Worm (Caenorhabditis elegans) whole organism, L4 larva: ENCODE data around the gene F41E6.5.

Source experiments
- F10B5.3 ChIP-seq: sonication (generic microtip); optimal IDR thresholded peaks from 2 replicates; lab custom pipeline; 2016; ENCODE audit warnings: mild to moderate bottlenecking, missing genetic modification characterization, missing compliant biosample characterization
- F37D6.2 ChIP-seq: sonication (generic microtip); optimal IDR thresholded peaks from 2 replicates; lab custom pipeline; 2016; ENCODE audit warnings: mild to moderate bottlenecking, missing genetic modification characterization, missing compliant biosample characterization
- F49E8.2 ChIP-seq: sonication (generic microtip); optimal IDR thresholded peaks from 2 replicates; lab custom pipeline; 2016; ENCODE audit warnings: missing compliant biosample characterization, mild to moderate bottlenecking, missing genetic modification characterization, borderline replicate concordance
- T20F7.1 ChIP-seq: fragments of 200-800 bp; sonication (Bioruptor generic); optimal IDR thresholded peaks from 2 replicates; lab custom pipeline; 2018; ENCODE audit warnings: mild to moderate bottlenecking, missing genetic modification characterization, missing compliant biosample characterization
- Y105C5A.15 ChIP-seq: fragments of 200-800 bp; sonication (Bioruptor generic); IDR thresholded peaks from 2 replicates; pipeline ENCODE4 v1.3.6; 2022; ENCODE audit warnings: missing genetic modification characterization, missing compliant biosample characterization
- Y5F2A.4 ChIP-seq: fragments of 200-800 bp; sonication (Bioruptor generic); optimal IDR thresholded peaks from 2 replicates; lab custom pipeline; 2018; ENCODE audit warnings: mild to moderate bottlenecking, missing genetic modification characterization, missing compliant biosample characterization
- ZK337.2 ChIP-seq: fragments of 200-800 bp; sonication (Bioruptor generic); IDR thresholded peaks from 2 replicates; pipeline ENCODE4 v1.3.6; 2022; ENCODE audit warnings: missing genetic modification reagents, missing genetic modification characterization, missing compliant biosample characterization
- ama-1 ChIP-seq: fragments of 150-350 bp; optimal IDR thresholded peaks from 2 replicates; lab custom pipeline; 2014; ENCODE audit warnings: inconsistent platforms, mixed read lengths
- arid-1 ChIP-seq: fragments of 200-800 bp; sonication (Bioruptor generic); conservative IDR thresholded peaks from 2 replicates; pipeline ENCODE4 v1.3.6; 2022; ENCODE audit warnings: missing genetic modification reagents, missing genetic modification characterization, missing compliant biosample characterization
- ceh-62 ChIP-seq: sonication (generic microtip); optimal IDR thresholded peaks from 2 replicates; lab custom pipeline; 2017; ENCODE audit warnings: missing biosample characterization, missing genetic modification characterization
- ceh-82 ChIP-seq: sonication (generic microtip); optimal IDR thresholded peaks from 2 replicates; lab custom pipeline; 2017; ENCODE audit warnings: missing biosample characterization, missing genetic modification characterization
- ctbp-1 ChIP-seq: fragments of 200-800 bp; sonication (Bioruptor generic); IDR thresholded peaks from 2 replicates; pipeline ENCODE4 v1.3.6; 2022; ENCODE audit warnings: missing genetic modification reagents, missing genetic modification characterization, missing compliant biosample characterization
- daf-12 ChIP-seq: fragments of 150-350 bp; optimal IDR thresholded peaks from 2 replicates; lab custom pipeline; 2014; ENCODE audit warnings: missing biosample characterization, missing genetic modification reagents, missing genetic modification characterization
- daf-19 ChIP-seq: fragments of 200-800 bp; sonication (Bioruptor generic); conservative IDR thresholded peaks from 2 replicates; pipeline ENCODE4 v1.3.6; 2022; ENCODE audit warnings: missing genetic modification characterization, missing compliant biosample characterization
- dmd-6 ChIP-seq: fragments of 200-800 bp; sonication (Bioruptor generic); IDR thresholded peaks from 2 replicates; pipeline ENCODE4 v1.3.6; 2022; ENCODE audit warnings: missing genetic modification reagents, missing genetic modification characterization, missing compliant biosample characterization
- dmd-8 ChIP-seq: fragments of 200-800 bp; sonication (Bioruptor generic); IDR thresholded peaks from 2 replicates; pipeline ENCODE4 v1.3.6; 2022; ENCODE audit warnings: missing genetic modification characterization, missing compliant biosample characterization
- dpl-1 ChIP-seq: fragments of 150-350 bp; optimal IDR thresholded peaks from 2 replicates; lab custom pipeline; 2014; ENCODE audit warnings: missing biosample characterization, missing genetic modification reagents, missing genetic modification characterization
- duxl-1 ChIP-seq: sonication (generic microtip); optimal IDR thresholded peaks from 2 replicates; lab custom pipeline; 2016; ENCODE audit warnings: mild to moderate bottlenecking, missing genetic modification characterization, moderate library complexity, missing compliant biosample characterization; ENCODE audit not compliant: poor library complexity
- dve-1 ChIP-seq: sonication (generic microtip); optimal IDR thresholded peaks from 2 replicates; lab custom pipeline; 2017; ENCODE audit warnings: antibody characterized with exemption, mild to moderate bottlenecking, missing genetic modification characterization, missing compliant biosample characterization; ENCODE audit not compliant: insufficient read depth
- hlh-11 ChIP-seq: fragments of 200-800 bp; sonication (Bioruptor generic); optimal IDR thresholded peaks from 2 replicates; lab custom pipeline; 2018; ENCODE audit warnings: mild to moderate bottlenecking, missing genetic modification characterization, missing compliant biosample characterization
- hmg-1.1 ChIP-seq: fragments of 200-800 bp; sonication (Bioruptor generic); IDR thresholded peaks from 2 replicates; pipeline ENCODE4 v1.3.6; 2022; ENCODE audit warnings: missing genetic modification reagents, missing genetic modification characterization, missing compliant biosample characterization
- lin-38 ChIP-seq: fragments of 200-800 bp; sonication (Bioruptor generic); IDR thresholded peaks from 2 replicates; pipeline ENCODE4 v1.3.6; 2022; ENCODE audit warnings: missing genetic modification reagents, missing genetic modification characterization, missing compliant biosample characterization
- lin-39 ChIP-seq: fragments of 150-350 bp; optimal IDR thresholded peaks from 2 replicates; lab custom pipeline; 2014; ENCODE audit warnings: missing biosample characterization, missing genetic modification reagents, missing genetic modification characterization
- lsy-2 ChIP-seq, 2 experiments: fragments of 150-350 bp in 1 of 2; sonication (generic microtip) in 1 of 2; optimal IDR thresholded peaks; 2 replicates each; lab custom pipeline; 2014 to 2017; ENCODE audit warnings: missing biosample characterization in 2 of 2, missing genetic modification characterization in 2 of 2
- madf-5 ChIP-seq, 2 experiments: fragments of 200-800 bp; sonication (Bioruptor generic); IDR thresholded peaks; 2 replicates each; pipeline ENCODE4 v1.3.6; 2022; ENCODE audit warnings: missing compliant biosample characterization in 2 of 2, missing genetic modification characterization in 2 of 2
- madf-9 ChIP-seq: fragments of 200-800 bp; sonication (Bioruptor generic); conservative IDR thresholded peaks from 2 replicates; pipeline ENCODE4 v1.3.6; 2022; ENCODE audit warnings: missing genetic modification reagents, missing genetic modification characterization, missing compliant biosample characterization
- mes-2 ChIP-seq: sonication (generic microtip); optimal IDR thresholded peaks from 2 replicates; lab custom pipeline; 2016; ENCODE audit warnings: missing genotype, mild to moderate bottlenecking, missing genetic modification characterization, missing compliant biosample characterization; ENCODE audit not compliant: poor library complexity, severe bottlenecking
- nhr-102 ChIP-seq: sonication (generic microtip); optimal IDR thresholded peaks from 2 replicates; lab custom pipeline; 2016; ENCODE audit warnings: mild to moderate bottlenecking, missing genetic modification characterization, moderate library complexity, missing compliant biosample characterization
- nhr-6 ChIP-seq: fragments of 150-350 bp; optimal IDR thresholded peaks from 2 replicates; lab custom pipeline; 2014; ENCODE audit warnings: missing biosample characterization, missing genetic modification characterization
- pqm-1 ChIP-seq: sonication (generic microtip); optimal IDR thresholded peaks from 2 replicates; lab custom pipeline; 2017; ENCODE audit warnings: missing biosample characterization, missing genetic modification characterization
- set-16 ChIP-seq: fragments of 200-800 bp; sonication (Bioruptor generic); IDR thresholded peaks from 2 replicates; pipeline ENCODE4 v1.3.6; 2022; ENCODE audit warnings: missing genetic modification reagents, missing genetic modification characterization, missing compliant biosample characterization
- snpc-1.2 ChIP-seq: fragments of 200-800 bp; sonication (Bioruptor generic); IDR thresholded peaks from 2 replicates; pipeline ENCODE4 v1.3.6; 2022; ENCODE audit warnings: missing genetic modification reagents, missing genetic modification characterization, missing compliant biosample characterization
- snpc-4 ChIP-seq: fragments of 150-350 bp; optimal IDR thresholded peaks from 2 replicates; lab custom pipeline; 2014; ENCODE audit warnings: missing biosample characterization, missing genetic modification characterization
- tag-97 ChIP-seq: fragments of 200-800 bp; sonication (Bioruptor generic); IDR thresholded peaks from 2 replicates; pipeline ENCODE4 v1.3.6; 2022; ENCODE audit warnings: missing genetic modification characterization, missing compliant biosample characterization
- tra-1 ChIP-seq: fragments of 200-800 bp; sonication (Bioruptor generic); IDR thresholded peaks from 2 replicates; pipeline ENCODE4 v1.3.6; 2022; ENCODE audit warnings: missing genetic modification reagents, missing genetic modification characterization, missing compliant biosample characterization
- unc-39 ChIP-seq: sonication (generic microtip); optimal IDR thresholded peaks from 2 replicates; lab custom pipeline; 2017; ENCODE audit warnings: missing biosample characterization, missing genetic modification characterization
- unc-62 ChIP-seq, 3 experiments: fragments of 150-350 bp in 1 of 3; sonication (generic microtip); optimal IDR thresholded peaks in 2 of 3; peaks in 1 of 3; 1 replicate in 1 of 3; 2 replicates in 2 of 3; lab custom pipeline; 2014 to 2017; ENCODE audit warnings: missing biosample characterization in 3 of 3, missing genetic modification characterization in 3 of 3, missing genetic modification reagents in 3 of 3, missing genotype in 1 of 3
- vab-7 ChIP-seq: fragments of 200-800 bp; sonication (Bioruptor generic); IDR thresholded peaks from 2 replicates; pipeline ENCODE4 v1.3.6; 2022; ENCODE audit warnings: missing genetic modification reagents, missing genetic modification characterization, missing compliant biosample characterization
- zag-1 ChIP-seq: fragments of 150-350 bp; optimal IDR thresholded peaks from 2 replicates; lab custom pipeline; 2014; ENCODE audit warnings: missing biosample characterization, missing genetic modification characterization
- zip-11 ChIP-seq: fragments of 200-800 bp; sonication (Bioruptor generic); IDR thresholded peaks from 2 replicates; pipeline ENCODE4 v1.3.6; 2022; ENCODE audit warnings: missing genetic modification characterization, missing compliant biosample characterization

F41E6.5 gene

ce11 chrV:8565075-8565474, 38.2 kb upstream of the F41E6.5 start, which contains the start of gene F25G6.8:
Gene F25G6.8, minus strand, starts transcription at chrV:8565175.
- TF ChIP-seq lin-39, result no peak
- TF ChIP-seq lin-38 (GFP tag; lab: Robert Waterston, UW), result peak; percentile 5; the same call in 1 of the 2 replicates

ce11 chrV:8569172-8569571, 34.1 kb upstream of the F41E6.5 start:
- TF ChIP-seq Y105C5A.15 (GFP tag; lab: Robert Waterston, UW), result no peak
- peak in 1 of 2 experiments; percentile 91 for TF ChIP-seq unc-62 (GFP tag; optimal IDR thresholded peaks at IDR 0.05 in 1 of 2; lab: Kevin White, UChicago)
- no peak for TF ChIP-seq unc-62 (tag; optimal IDR thresholded peaks at IDR 0.05; lab: Kevin White, UChicago)
- no peak for TF ChIP-seq madf-5 (GFP tag; IDR thresholded peaks at IDR 0.05; lab: Robert Waterston, UW)
- no peak for TF ChIP-seq snpc-4

ce11 chrV:8569841-8570361, 33.4 kb upstream of the F41E6.5 start, which contains the start of the genes F25G6.9 and symk-1:
Gene F25G6.9, minus strand, starts transcription at chrV:8570000.
Gene symk-1, plus strand, starts transcription at chrV:8570311.
- no peak for TF ChIP-seq Y5F2A.4 (GFP tag; lab: Kevin White, UChicago)
- TF ChIP-seq hmg-1.1 (GFP tag; lab: Robert Waterston, UW), result peak; percentile 70
- TF ChIP-seq dpl-1 (GFP tag; lab: Kevin White, UChicago), result peak; percentile 63
- peak; percentile 51 for TF ChIP-seq hlh-11 (tag; lab: Kevin White, UChicago)
- TF ChIP-seq zip-11 (GFP tag; lab: Robert Waterston, UW), result no peak
- 0 out of 2 replicates have a peak, but pooled peaks have one; percentile 14 for TF ChIP-seq tra-1
- TF ChIP-seq F49E8.2 (tag; lab: Kevin White, UChicago), result peak; percentile 6
- peak; percentile 46 for TF ChIP-seq dmd-6
- no peak for TF ChIP-seq set-16 (GFP tag; lab: Robert Waterston, UW)
- no peak for TF ChIP-seq snpc-1.2 (GFP tag; lab: Robert Waterston, UW)
- TF ChIP-seq arid-1, result no peak
- TF ChIP-seq daf-19, result no peak
- peak; percentile 39 for TF ChIP-seq F10B5.3 (tag; lab: Kevin White, UChicago)
- TF ChIP-seq ceh-82 (tag; lab: Kevin White, UChicago), result no peak
- no peak for TF ChIP-seq F37D6.2 (tag; lab: Kevin White, UChicago)
- TF ChIP-seq ama-1 (lab: Kevin White, UChicago), result no peak
- TF ChIP-seq lsy-2 (tag; optimal IDR thresholded peaks at IDR 0.05; lab: Kevin White, UChicago), result no peak
- no peak for TF ChIP-seq unc-39 (tag; lab: Kevin White, UChicago)
- TF ChIP-seq zag-1 (tag; lab: Kevin White, UChicago), result no peak
- peak; percentile 67 for TF ChIP-seq mes-2 (tag; lab: Kevin White, UChicago)
- no peak for TF ChIP-seq tag-97 (GFP tag; lab: Robert Waterston, UW)
- no peak for TF ChIP-seq daf-12 (tag; lab: Kevin White, UChicago)
- peak; percentile 54 for TF ChIP-seq dve-1 (tag; lab: Kevin White, UChicago)
- TF ChIP-seq dmd-8 (GFP tag; lab: Robert Waterston, UW), result no peak
- TF ChIP-seq ZK337.2 (GFP tag; lab: Robert Waterston, UW), result no peak
- TF ChIP-seq madf-9 (GFP tag; lab: Robert Waterston, UW), result no peak
- TF ChIP-seq ctbp-1, result no peak
- TF ChIP-seq nhr-102 (tag; lab: Kevin White, UChicago), result peak; percentile 60
- TF ChIP-seq duxl-1 (tag; lab: Kevin White, UChicago), result no peak
- TF ChIP-seq nhr-6, result peak; percentile 35
- no peak for TF ChIP-seq T20F7.1 (GFP tag; lab: Kevin White, UChicago)
- no peak for TF ChIP-seq pqm-1 (tag; lab: Kevin White, UChicago)
- no peak for TF ChIP-seq vab-7 (GFP tag; lab: Robert Waterston, UW)
- TF ChIP-seq ceh-62 (tag; lab: Kevin White, UChicago), result no peak
